Worm (Caenorhabditis elegans) whole organism, L3 larva: ENCODE measurements around the gene K08F8.7.

Experiments
- R02D3.7 ChIP-seq: fragments of 150-350 bp; optimal IDR thresholded peaks from 2 replicates; lab custom pipeline; 2014; ENCODE audit warnings: missing biosample characterization, missing genetic modification characterization
- aly-2 ChIP-seq: fragments of 150-350 bp; optimal IDR thresholded peaks from 2 replicates; lab custom pipeline; 2014; ENCODE audit warnings: missing biosample characterization, missing genetic modification characterization
- ceh-28 ChIP-seq: fragments of 150-350 bp; optimal IDR thresholded peaks from 2 replicates; lab custom pipeline; 2014; ENCODE audit warnings: missing biosample characterization, missing genetic modification reagents, missing genetic modification characterization
- ceh-82 ChIP-seq: fragments of 150-350 bp; optimal IDR thresholded peaks from 2 replicates; lab custom pipeline; 2014; ENCODE audit warnings: missing biosample characterization, missing genetic modification characterization
- ceh-9 ChIP-seq: sonication (generic microtip); optimal IDR thresholded peaks from 2 replicates; lab custom pipeline; 2018; ENCODE audit warnings: missing biosample characterization, missing genetic modification characterization
- daf-12 ChIP-seq: fragments of 150-350 bp; optimal IDR thresholded peaks from 2 replicates; lab custom pipeline; 2014; ENCODE audit warnings: missing biosample characterization, missing genetic modification reagents, missing genetic modification characterization
- egl-5 ChIP-seq: fragments of 150-350 bp; optimal IDR thresholded peaks from 2 replicates; lab custom pipeline; 2017; ENCODE audit warnings: missing biosample characterization, missing genetic modification reagents, missing genetic modification characterization, inconsistent platforms
- elt-1 ChIP-seq: fragments of 150-350 bp; optimal IDR thresholded peaks from 2 replicates; lab custom pipeline; 2014; ENCODE audit warnings: missing biosample characterization, missing genetic modification characterization
- elt-2 ChIP-seq: sonication (generic microtip); optimal IDR thresholded peaks from 2 replicates; lab custom pipeline; 2016; ENCODE audit warnings: missing genetic modification reagents, mild to moderate bottlenecking, missing genetic modification characterization, missing compliant biosample characterization
- elt-3 ChIP-seq, 3 experiments: fragments of 150-350 bp in 1 of 3; sonication (generic microtip) in 2 of 3; optimal IDR thresholded peaks; 2 replicates in 2 of 3; 4 replicates in 1 of 3; lab custom pipeline; 2014 to 2017; ENCODE audit warnings: missing biosample characterization in 3 of 3, missing genetic modification characterization in 3 of 3
- eor-1 ChIP-seq, 2 experiments: fragments of 150-350 bp; optimal IDR thresholded peaks; 2 replicates each; lab custom pipeline; 2014 to 2018; ENCODE audit warnings: missing biosample characterization in 2 of 2, missing genetic modification characterization in 2 of 2
- fkh-10 ChIP-seq: sonication (generic microtip); optimal IDR thresholded peaks from 2 replicates; lab custom pipeline; 2017; ENCODE audit warnings: missing biosample characterization, missing genetic modification reagents, missing genetic modification characterization
- fos-1 ChIP-seq: fragments of 150-350 bp; optimal IDR thresholded peaks from 2 replicates; lab custom pipeline; 2014; ENCODE audit warnings: missing biosample characterization, missing genetic modification characterization
- hmg-11 ChIP-seq: sonication (generic microtip); optimal IDR thresholded peaks from 2 replicates; lab custom pipeline; 2016; ENCODE audit warnings: missing genetic modification characterization, missing compliant biosample characterization
- jun-1 ChIP-seq: fragments of 150-350 bp; optimal IDR thresholded peaks from 2 replicates; lab custom pipeline; 2014; ENCODE audit warnings: missing biosample characterization, missing genetic modification reagents, missing genetic modification characterization
- lin-39 ChIP-seq: fragments of 150-350 bp; optimal IDR thresholded peaks from 2 replicates; lab custom pipeline; 2018; ENCODE audit warnings: missing biosample characterization, missing genetic modification reagents, missing genetic modification characterization
- lsy-12 ChIP-seq: sonication (generic microtip); optimal IDR thresholded peaks from 2 replicates; lab custom pipeline; 2016; ENCODE audit warnings: mild to moderate bottlenecking, missing genetic modification characterization, missing compliant biosample characterization
- mdl-1 ChIP-seq: fragments of 150-350 bp; optimal IDR thresholded peaks from 2 replicates; lab custom pipeline; 2014; ENCODE audit warnings: missing biosample characterization, missing genetic modification characterization
- mml-1 ChIP-seq: fragments of 150-350 bp; sonication (generic microtip); optimal IDR thresholded peaks from 3 replicates; lab custom pipeline; 2014; ENCODE audit warnings: missing biosample characterization, missing genetic modification characterization
- nfya-1 ChIP-seq: sonication (generic microtip); optimal IDR thresholded peaks from 2 replicates; lab custom pipeline; 2017; ENCODE audit warnings: missing genetic modification characterization, mild to moderate bottlenecking, missing compliant biosample characterization, antibody characterized with exemption, moderate library complexity; ENCODE audit not compliant: insufficient read depth
- nhr-11 ChIP-seq: fragments of 150-350 bp; optimal IDR thresholded peaks from 2 replicates; lab custom pipeline; 2014; ENCODE audit warnings: missing biosample characterization, missing genetic modification characterization
- nhr-12 ChIP-seq: fragments of 150-350 bp; optimal IDR thresholded peaks from 2 replicates; lab custom pipeline; 2014; ENCODE audit warnings: missing biosample characterization, missing genetic modification characterization
- nhr-23 ChIP-seq: fragments of 150-350 bp; optimal IDR thresholded peaks from 2 replicates; lab custom pipeline; 2014; ENCODE audit warnings: missing biosample characterization, missing genetic modification reagents, missing genetic modification characterization
- nhr-237 ChIP-seq: fragments of 150-350 bp; optimal IDR thresholded peaks from 2 replicates; lab custom pipeline; 2014; ENCODE audit warnings: missing biosample characterization, missing genetic modification characterization
- nhr-25 ChIP-seq: sonication (generic microtip); optimal IDR thresholded peaks from 2 replicates; lab custom pipeline; 2017; ENCODE audit warnings: missing biosample characterization, missing genetic modification characterization
- nhr-43 ChIP-seq: sonication (generic microtip); optimal IDR thresholded peaks from 2 replicates; lab custom pipeline; 2016; ENCODE audit warnings: mild to moderate bottlenecking, missing genetic modification characterization, missing compliant biosample characterization; ENCODE audit not compliant: poor library complexity, severe bottlenecking
- pha-4 ChIP-seq: fragments of 150-350 bp; optimal IDR thresholded peaks from 2 replicates; lab custom pipeline; 2014; ENCODE audit warnings: missing biosample characterization, missing genetic modification reagents, missing genetic modification characterization
- pqm-1 ChIP-seq: fragments of 150-350 bp; optimal IDR thresholded peaks from 2 replicates; lab custom pipeline; 2017; ENCODE audit warnings: missing biosample characterization, missing genetic modification characterization, inconsistent platforms
- unc-39 ChIP-seq: sonication (generic microtip); optimal IDR thresholded peaks from 4 replicates; lab custom pipeline; 2017; ENCODE audit warnings: missing biosample characterization, missing genetic modification characterization
- zag-1 ChIP-seq: fragments of 150-350 bp; optimal IDR thresholded peaks from 2 replicates; lab custom pipeline; 2014; ENCODE audit warnings: missing biosample characterization, missing genetic modification characterization
- ztf-11 ChIP-seq: fragments of 150-350 bp; optimal IDR thresholded peaks from 2 replicates; lab custom pipeline; 2014; ENCODE audit warnings: missing biosample characterization, missing genetic modification characterization

The K08F8.7 gene

ce11 chrII:8738955-8739354 lies 16.2 kb downstream of the K08F8.7 start:
- TF ChIP-seq hmg-11 (tag; lab: Kevin White, UChicago) (no peak), elt-2 (tag; lab: Kevin White, UChicago) (peak; percentile 89), pqm-1 (tag; lab: Kevin White, UChicago) (peak; percentile 80), jun-1 (tag; lab: Kevin White, UChicago) (peak; percentile 47), pha-4 (peak; percentile 52)

DNA sequence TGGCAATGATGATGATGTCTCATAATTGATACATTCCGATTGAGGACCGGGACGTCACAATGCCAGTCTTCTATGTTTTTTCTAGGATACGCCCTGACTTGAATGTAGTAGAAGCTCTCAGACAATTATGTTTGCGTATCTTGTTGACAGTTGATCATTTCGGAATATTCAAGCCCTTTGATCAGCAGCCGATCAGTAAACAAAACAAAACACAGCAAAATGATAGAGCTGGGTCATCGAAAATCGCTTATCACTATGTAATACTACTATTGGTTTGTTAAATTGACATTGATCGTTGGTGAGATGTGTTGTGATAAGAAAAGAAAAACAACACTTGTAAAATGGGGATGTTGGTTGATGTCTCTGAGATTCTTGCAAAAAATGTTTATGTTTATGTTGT lies 16.9 kb downstream of the K08F8.7 start:
- TF ChIP-seq nhr-43 (no peak), elt-2 (tag; lab: Kevin White, UChicago) (peak; percentile 7)

DNA sequence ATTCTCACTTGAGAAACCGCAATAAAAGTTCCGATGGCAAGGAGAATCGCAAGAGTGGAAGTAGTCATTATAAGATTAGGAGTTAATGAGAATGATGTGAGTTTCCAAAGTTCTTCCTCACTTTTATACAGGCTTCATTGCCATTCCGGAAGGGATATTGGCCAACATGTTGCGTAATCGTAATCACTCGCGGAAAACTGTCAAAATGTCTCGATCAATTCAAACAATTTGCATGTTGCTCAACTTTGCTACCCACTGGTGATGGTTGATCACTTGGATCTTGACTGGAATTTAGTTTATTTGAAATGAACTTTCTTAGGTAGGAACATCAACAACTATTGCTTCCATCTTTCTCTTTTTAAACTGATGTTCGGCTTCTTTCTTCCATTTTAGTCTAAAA lies 17.7 kb downstream of the K08F8.7 start, which contains the start of gene idpb-4:
TSS of gene idpb-4 (minus strand) at position 101 of the 400 bp plus-strand sequence.
- TF ChIP-seq nhr-11 (tag; lab: Kevin White, UChicago) (no peak), nhr-25 (tag; lab: Kevin White, UChicago) (no peak), ceh-82 (tag; lab: Kevin White, UChicago) (no peak), zag-1 (tag; lab: Kevin White, UChicago) (no peak), nhr-23 (tag; lab: Kevin White, UChicago) (no peak), fkh-10 (GFP tag; lab: Kevin White, UChicago) (no peak), nhr-43 (no peak), eor-1 (tag; optimal IDR thresholded peaks at IDR 0.05; lab: Kevin White, UChicago) (no peak), ztf-11 (tag; lab: Kevin White, UChicago) (no peak), mml-1 (tag; lab: Kevin White, UChicago) (no peak), lin-39 (tag; lab: Kevin White, UChicago) (no peak), ceh-9 (no peak), jun-1 (tag; lab: Kevin White, UChicago) (no peak), ceh-28 (tag; lab: Kevin White, UChicago) (no peak), elt-3 (tag; optimal IDR thresholded peaks at IDR 0.05; lab: Kevin White, UChicago) (no peak), unc-39 (no peak), nhr-237 (no peak), fos-1 (tag; lab: Kevin White, UChicago) (no peak)

ce11 chrII:8733627-8734026 lies 21.5 kb downstream of the K08F8.7 start:
- TF ChIP-seq aly-2 (tag; lab: Kevin White, UChicago) (no peak), nhr-25 (tag; lab: Kevin White, UChicago) (no peak), lsy-12 (tag; lab: Kevin White, UChicago) (no peak), egl-5 (tag; lab: Kevin White, UChicago) (no peak)

DNA sequence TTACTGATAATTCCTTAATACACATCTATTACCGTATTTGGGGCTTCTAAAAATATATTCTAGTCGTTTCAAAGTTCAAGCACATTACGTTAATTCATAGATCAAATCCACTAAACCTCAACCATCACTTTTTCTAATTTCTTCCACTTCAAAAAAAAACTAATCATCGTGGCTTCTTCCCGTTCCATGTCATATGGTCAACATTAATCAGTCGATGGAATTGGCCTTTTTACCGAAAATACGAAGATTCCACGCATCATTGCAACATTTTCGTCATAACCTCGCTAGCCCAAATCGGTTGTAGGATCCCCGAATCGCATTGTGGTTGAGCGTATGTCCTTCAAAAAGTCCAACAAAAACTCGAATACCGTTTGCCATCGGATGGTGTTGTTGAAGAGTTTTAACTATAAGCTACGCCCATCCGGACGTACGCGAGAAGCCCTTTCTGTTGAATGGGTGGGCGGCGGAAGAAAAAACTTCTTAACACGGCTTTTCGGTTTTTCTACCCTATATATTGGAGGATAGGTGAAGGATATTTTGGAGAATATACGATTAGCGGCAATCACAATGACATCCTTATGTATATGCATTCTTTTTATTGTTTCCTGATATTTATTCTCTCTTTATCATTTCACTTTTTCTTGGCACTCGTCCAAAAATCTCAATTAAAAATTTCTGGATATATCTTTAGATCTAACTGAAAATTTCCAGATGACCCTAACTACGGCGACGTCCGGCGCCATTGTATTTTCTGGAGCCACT lies 22.6 kb downstream of the K08F8.7 start, which contains the start of gene rol-6:
TSS of gene rol-6 (plus strand) at position 712 of the 762 bp plus-strand sequence.
- TF ChIP-seq R02D3.7 (no peak), nhr-11 (tag; lab: Kevin White, UChicago) (no peak), daf-12 (tag; lab: Kevin White, UChicago) (no peak), lsy-12 (tag; lab: Kevin White, UChicago) (no peak), nhr-12 (tag; lab: Kevin White, UChicago) (no peak), nhr-43 (peak; percentile 68), mdl-1 (no peak)
- TF ChIP-seq, all 47 proteins: peak for 1

ce11 chrII:8731736-8732229 lies 23.4 kb downstream of the K08F8.7 start:
- TF ChIP-seq elt-1 (tag; lab: Kevin White, UChicago) (peak; percentile 37), nhr-43 (peak; percentile 53), nfya-1 (tag; lab: Kevin White, UChicago) (no peak)
